Fruit fly (Drosophila melanogaster) whole organism, prepupa: ENCODE data around the gene CG33647.

Source experiments
- Blimp-1 ChIP-seq: fragments of 200-800 bp; sonication (Bioruptor generic); optimal IDR thresholded peaks from 3 replicates; lab custom pipeline; 2017; ENCODE audit warnings: missing biosample characterization, missing genetic modification characterization, mild to moderate bottlenecking, moderate library complexity, missing genetic modification reagents
- CG10631 ChIP-seq: fragments of 200-800 bp; sonication (Bioruptor generic); optimal IDR thresholded peaks from 2 replicates; lab custom pipeline; 2016; ENCODE audit warnings: missing biosample characterization, missing genetic modification characterization
- CG11294 ChIP-seq: fragments of 200-800 bp; sonication (Bioruptor generic); IDR thresholded peaks from 2 replicates; pipeline ENCODE4 v1.3.6; 2022; ENCODE audit warnings: missing biosample characterization, missing genetic modification characterization
- CG11902 ChIP-seq: fragments of 200-800 bp; sonication (Bioruptor generic); optimal IDR thresholded peaks from 3 replicates; lab custom pipeline; 2016; ENCODE audit warnings: missing biosample characterization, missing genetic modification characterization
- CG15336 ChIP-seq: fragments of 200-800 bp; sonication (Bioruptor generic); IDR thresholded peaks from 2 replicates; pipeline ENCODE4 v1.3.6; 2022; ENCODE audit warnings: missing biosample characterization, missing genetic modification characterization
- CG1621 ChIP-seq: fragments of 200-800 bp; sonication (Bioruptor generic); optimal IDR thresholded peaks from 3 replicates; lab custom pipeline; 2018; ENCODE audit warnings: missing biosample characterization, mild to moderate bottlenecking, missing genetic modification characterization
- CG16779 ChIP-seq: fragments of 200-800 bp; sonication (Bioruptor generic); optimal IDR thresholded peaks from 3 replicates; lab custom pipeline; 2017; ENCODE audit warnings: missing biosample characterization, mild to moderate bottlenecking, missing genetic modification characterization
- CG3032 ChIP-seq: fragments of 200-800 bp; optimal IDR thresholded peaks from 2 replicates; lab custom pipeline; 2019; ENCODE audit warnings: missing biosample characterization, mild to moderate bottlenecking, missing genetic modification characterization, moderate library complexity
- CG32006 ChIP-seq: fragments of 200-800 bp; sonication (Bioruptor generic); optimal IDR thresholded peaks from 3 replicates; lab custom pipeline; 2017; ENCODE audit warnings: missing biosample characterization, mild to moderate bottlenecking, missing genetic modification characterization
- CG3919 ChIP-seq: fragments of 200-800 bp; sonication (Bioruptor generic); optimal IDR thresholded peaks from 3 replicates; lab custom pipeline; 2016; ENCODE audit warnings: missing biosample characterization, missing genetic modification characterization
- CG4318 ChIP-seq: fragments of 200-800 bp; sonication (Bioruptor generic); optimal IDR thresholded peaks from 3 replicates; lab custom pipeline; 2017; ENCODE audit warnings: missing biosample characterization, mild to moderate bottlenecking, missing genetic modification characterization
- CG6163 ChIP-seq: fragments of 200-800 bp; sonication (Bioruptor generic); IDR thresholded peaks from 3 replicates; pipeline ENCODE4 v1.3.6; 2022; ENCODE audit warnings: missing biosample characterization, missing genetic modification characterization
- CG6276 ChIP-seq: fragments of 200-800 bp; sonication (Bioruptor generic); optimal IDR thresholded peaks from 2 replicates; lab custom pipeline; 2017; ENCODE audit warnings: missing biosample characterization, mild to moderate bottlenecking, missing genetic modification characterization
- CG6808 ChIP-seq: fragments of 200-800 bp; sonication (Bioruptor generic); optimal IDR thresholded peaks from 3 replicates; lab custom pipeline; 2017; ENCODE audit warnings: missing biosample characterization, missing genetic modification characterization, mild to moderate bottlenecking, moderate library complexity, missing genetic modification reagents
- CG6854 ChIP-seq: fragments of 200-800 bp; sonication (Bioruptor generic); optimal IDR thresholded peaks from 2 replicates; lab custom pipeline; 2017; ENCODE audit warnings: missing biosample characterization, mild to moderate bottlenecking, missing genetic modification characterization
- CG7368 ChIP-seq: fragments of 200-800 bp; sonication (Bioruptor generic); optimal IDR thresholded peaks from 3 replicates; lab custom pipeline; 2016; ENCODE audit warnings: missing biosample characterization, missing genetic modification characterization
- CG8119 ChIP-seq: fragments of 200-800 bp; sonication (Bioruptor generic); IDR thresholded peaks from 3 replicates; pipeline ENCODE4 v1.3.6; 2022; ENCODE audit warnings: missing biosample characterization, missing genetic modification characterization
- CG8319 ChIP-seq: fragments of 200-800 bp; sonication (Bioruptor generic); optimal IDR thresholded peaks from 3 replicates; lab custom pipeline; 2016; ENCODE audit warnings: missing biosample characterization, missing genetic modification characterization
- CG8632 ChIP-seq: fragments of 200-800 bp; sonication (Bioruptor generic); optimal IDR thresholded peaks from 3 replicates; lab custom pipeline; 2016; ENCODE audit warnings: missing biosample characterization, missing genetic modification characterization
- CG9139 ChIP-seq: fragments of 200-800 bp; sonication (Bioruptor generic); optimal IDR thresholded peaks from 3 replicates; lab custom pipeline; 2017; ENCODE audit warnings: missing biosample characterization, mild to moderate bottlenecking, missing genetic modification characterization
- Eip75B ChIP-seq: fragments of 200-800 bp; sonication (Bioruptor generic); optimal IDR thresholded peaks from 3 replicates; lab custom pipeline; 2016; ENCODE audit warnings: missing biosample characterization, missing genetic modification characterization
- Ets96B ChIP-seq: fragments of 200-800 bp; optimal IDR thresholded peaks from 2 replicates; lab custom pipeline; 2019; ENCODE audit warnings: missing biosample characterization, mild to moderate bottlenecking, missing genetic modification characterization, moderate library complexity
- Hr38 ChIP-seq: sonication (Bioruptor generic); optimal IDR thresholded peaks from 2 replicates; lab custom pipeline; 2016; ENCODE audit warnings: missing biosample characterization, missing genetic modification characterization
- Hr39 ChIP-seq: fragments of 200-800 bp; sonication (Bioruptor generic); optimal IDR thresholded peaks from 2 replicates; lab custom pipeline; 2016; ENCODE audit warnings: missing biosample characterization, missing genetic modification characterization
- Hr4 ChIP-seq: fragments of 200-800 bp; sonication (Bioruptor generic); optimal IDR thresholded peaks from 3 replicates; lab custom pipeline; 2016; ENCODE audit warnings: missing biosample characterization, missing genetic modification characterization
- Lpt ChIP-seq: fragments of 200-800 bp; sonication (Bioruptor generic); optimal IDR thresholded peaks from 3 replicates; lab custom pipeline; 2016; ENCODE audit warnings: missing biosample characterization, missing genetic modification characterization
- Met ChIP-seq: fragments of 200-800 bp; sonication (Bioruptor generic); optimal IDR thresholded peaks from 3 replicates; lab custom pipeline; 2016; ENCODE audit warnings: missing biosample characterization, missing genetic modification characterization
- OdsH ChIP-seq: fragments of 200-800 bp; sonication (Bioruptor generic); optimal IDR thresholded peaks from 3 replicates; lab custom pipeline; 2016; ENCODE audit warnings: missing biosample characterization, missing genetic modification characterization
- Smox ChIP-seq: fragments of 200-800 bp; sonication (Bioruptor generic); optimal IDR thresholded peaks from 3 replicates; lab custom pipeline; 2016; ENCODE audit warnings: missing biosample characterization, missing genetic modification characterization
- Sox14 ChIP-seq: fragments of 200-800 bp; sonication (Bioruptor generic); optimal IDR thresholded peaks from 3 replicates; lab custom pipeline; 2016; ENCODE audit warnings: missing biosample characterization, missing genetic modification characterization
- Sox15 ChIP-seq: fragments of 200-800 bp; sonication (Bioruptor generic); optimal IDR thresholded peaks from 3 replicates; lab custom pipeline; 2016; ENCODE audit warnings: missing biosample characterization, missing genetic modification characterization
- achi ChIP-seq: fragments of 200-800 bp; sonication (Bioruptor generic); optimal IDR thresholded peaks from 3 replicates; lab custom pipeline; 2016; ENCODE audit warnings: missing biosample characterization, missing genetic modification characterization
- acj6 ChIP-seq: fragments of 200-800 bp; sonication (Bioruptor generic); optimal IDR thresholded peaks from 3 replicates; lab custom pipeline; 2016; ENCODE audit warnings: missing biosample characterization, missing genetic modification characterization
- cyc ChIP-seq: fragments of 200-800 bp; sonication (Bioruptor generic); optimal IDR thresholded peaks from 3 replicates; lab custom pipeline; 2016; ENCODE audit warnings: missing biosample characterization, missing genetic modification characterization
- dac ChIP-seq: fragments of 200-800 bp; sonication (Bioruptor generic); optimal IDR thresholded peaks from 2 replicates; lab custom pipeline; 2017; ENCODE audit warnings: missing biosample characterization, mild to moderate bottlenecking, missing genetic modification characterization
- dsx ChIP-seq: fragments of 200-800 bp; optimal IDR thresholded peaks from 3 replicates; lab custom pipeline; 2019; ENCODE audit warnings: missing biosample characterization, mild to moderate bottlenecking, missing genetic modification characterization, moderate library complexity; ENCODE audit not compliant: poor library complexity, severe bottlenecking
- eg ChIP-seq: fragments of 200-800 bp; sonication (Bioruptor generic); IDR thresholded peaks from 3 replicates; pipeline ENCODE4 v1.3.6; 2022; ENCODE audit warnings: missing biosample characterization, missing genetic modification characterization
- fd85E ChIP-seq: fragments of 200-800 bp; sonication (Bioruptor generic); optimal IDR thresholded peaks from 3 replicates; lab custom pipeline; 2016; ENCODE audit warnings: missing biosample characterization, missing genetic modification characterization
- fkh ChIP-seq: fragments of 200-800 bp; sonication (Bioruptor generic); optimal IDR thresholded peaks from 3 replicates; lab custom pipeline; 2017; ENCODE audit warnings: missing biosample characterization, mild to moderate bottlenecking, missing genetic modification characterization, moderate library complexity
- lz ChIP-seq: fragments of 200-800 bp; sonication (Bioruptor generic); optimal IDR thresholded peaks from 3 replicates; lab custom pipeline; 2016; ENCODE audit warnings: missing biosample characterization, missing genetic modification characterization
- pdm3 ChIP-seq: fragments of 200-800 bp; sonication (Bioruptor generic); optimal IDR thresholded peaks from 3 replicates; lab custom pipeline; 2016; ENCODE audit warnings: missing biosample characterization, missing genetic modification characterization
- salr ChIP-seq, 2 experiments: fragments of 200-800 bp; sonication (Bioruptor generic); optimal IDR thresholded peaks; 3 replicates each; lab custom pipeline; 2016 to 2018; ENCODE audit warnings: missing biosample characterization in 2 of 2, missing genetic modification characterization in 2 of 2, mild to moderate bottlenecking in 1 of 2
- svp ChIP-seq: fragments of 200-800 bp; sonication (Bioruptor generic); peaks from one replicate; lab custom pipeline; 2016; ENCODE audit warnings: missing biosample characterization, missing genetic modification characterization
- topi ChIP-seq: fragments of 200-800 bp; sonication (Bioruptor generic); optimal IDR thresholded peaks from 3 replicates; lab custom pipeline; 2016; ENCODE audit warnings: missing biosample characterization, missing genetic modification characterization
- vri ChIP-seq: fragments of 200-800 bp; sonication (Bioruptor generic); optimal IDR thresholded peaks from 3 replicates; lab custom pipeline; 2016; ENCODE audit warnings: missing biosample characterization, mild to moderate bottlenecking, missing genetic modification characterization

Gene CG33647

DNA sequence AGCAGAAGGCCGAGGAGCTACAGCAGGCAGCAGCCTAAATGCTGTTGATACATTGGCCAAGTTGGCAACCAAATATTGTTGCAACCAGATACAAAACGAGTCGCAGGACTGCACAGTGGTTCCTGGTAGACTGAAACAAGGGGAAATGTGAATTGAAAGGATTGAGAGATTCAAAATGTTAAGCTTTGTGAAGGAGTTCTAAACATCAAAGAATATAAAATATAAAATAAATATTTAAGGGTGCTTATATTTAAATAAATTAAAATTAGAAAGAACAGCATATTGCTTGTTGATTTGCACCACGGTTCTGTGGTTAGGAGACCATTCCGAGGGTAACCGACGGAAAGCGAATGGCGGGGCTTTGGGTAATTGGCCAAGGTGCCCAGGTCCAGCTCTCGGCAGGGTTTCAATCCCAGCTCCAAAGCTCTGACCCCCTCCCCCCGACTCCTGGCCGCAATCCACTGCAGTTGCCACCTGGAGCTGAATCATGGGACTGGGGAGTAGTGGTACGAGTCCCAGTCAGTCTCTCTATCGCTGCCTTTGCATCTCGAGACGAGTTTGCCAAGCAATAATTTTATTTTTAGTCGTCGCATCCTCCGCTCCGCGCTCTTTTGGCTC, 42.0 kb upstream of the CG33647 start (continued):
- TF ChIP-seq dac (GFP tag; lab: Kevin White, UChicago) (peak; percentile 82), acj6 (GFP tag; lab: Kevin White, UChicago) (peak; percentile 96), CG8319 (GFP tag; lab: Kevin White, UChicago) (peak; percentile 76), Lpt (GFP tag; lab: Kevin White, UChicago) (peak; percentile 86), CG10631 (peak; percentile 96), CG11294 (GFP tag; lab: Robert Waterston, UW) (peak; percentile 73), dsx (GFP tag; lab: Kevin White, UChicago) (peak; percentile 95), Sox14 (GFP tag; lab: Kevin White, UChicago) (peak; percentile 89), Met (peak; percentile 91), svp (GFP tag; lab: Kevin White, UChicago) (peak; percentile 91), CG6163 (GFP tag; lab: Robert Waterston, UW) (peak; percentile 91), CG16779 (tag; lab: Kevin White, UChicago) (peak; percentile 88), CG15336 (GFP tag; lab: Robert Waterston, UW) (peak; percentile 96), CG4318 (GFP tag; lab: Kevin White, UChicago) (peak; percentile 90), CG11902 (peak; percentile 83), Eip75B (GFP tag; lab: Kevin White, UChicago) (peak; percentile 83), achi (peak; percentile 95), fkh (no peak), CG6854 (GFP tag; lab: Kevin White, UChicago) (peak; percentile 85), CG6808 (peak; percentile 89), Smox (GFP tag; lab: Kevin White, UChicago) (peak; percentile 87), salr (GFP tag; optimal IDR thresholded peaks at IDR 0.05; lab: Kevin White, UChicago) (peak; percentile 85 to 86), CG8632 (GFP tag; lab: Kevin White, UChicago) (peak; percentile 96), eg (peak; percentile 90), Hr38 (GFP tag; lab: Kevin White, UChicago) (no peak), CG32006 (GFP tag; lab: Kevin White, UChicago) (peak; percentile 94), Hr39 (GFP tag; lab: Kevin White, UChicago) (peak; percentile 81), CG1621 (peak; percentile 91), Hr4 (GFP tag; lab: Kevin White, UChicago) (peak; percentile 86), vri (GFP tag; lab: Kevin White, UChicago) (peak; percentile 91), fd85E (GFP tag; lab: Kevin White, UChicago) (peak; percentile 73), CG3032 (peak; percentile 90), Blimp-1 (GFP tag; lab: Kevin White, UChicago) (peak; percentile 88), OdsH (peak; percentile 94), topi (peak; percentile 88)

DNA sequence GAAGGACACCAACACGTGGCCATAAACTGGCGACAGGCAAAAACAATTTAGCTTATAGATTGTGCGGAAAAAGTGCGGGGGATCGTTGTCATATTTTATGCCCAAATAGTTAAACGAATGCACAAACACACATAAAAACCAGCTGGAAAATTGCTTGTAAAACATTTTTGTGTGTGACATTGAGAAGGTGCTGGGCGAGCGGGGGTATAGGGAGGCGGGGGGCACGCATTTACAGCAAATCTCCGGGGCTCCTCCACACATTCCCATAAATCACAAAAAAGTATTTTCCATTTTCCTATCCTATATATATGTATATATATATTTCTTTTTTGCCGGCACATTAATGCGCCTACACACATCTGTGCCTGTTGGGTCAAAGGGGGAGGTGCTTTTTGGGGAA, 40.0 kb upstream of the CG33647 start:
- TF ChIP-seq CG4318 (GFP tag; lab: Kevin White, UChicago) = no peak
- no peak for TF ChIP-seq CG9139 (GFP tag; lab: Kevin White, UChicago)
- TF ChIP-seq dac (GFP tag; lab: Kevin White, UChicago) = no peak
- TF ChIP-seq lz (GFP tag; lab: Kevin White, UChicago) = no peak

DNA sequence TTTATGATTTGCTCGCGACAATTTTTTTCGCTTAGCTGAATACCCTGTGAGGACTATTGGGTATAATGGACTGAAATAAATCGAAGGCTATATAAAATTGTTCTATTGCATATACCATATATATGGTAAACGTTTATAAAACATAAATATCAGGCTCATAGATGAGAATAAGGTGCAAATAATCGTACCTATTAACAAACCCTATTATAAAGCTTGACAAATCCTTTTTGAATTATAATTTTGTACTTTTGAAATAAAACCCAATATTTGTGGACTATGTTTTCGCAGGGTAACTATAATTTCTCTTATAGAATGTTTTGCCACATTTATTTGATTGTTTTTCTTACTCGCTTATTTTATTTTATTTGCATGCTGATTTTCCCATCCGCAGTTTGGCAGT, 39.5 kb upstream of the CG33647 start:
- TF ChIP-seq dac (GFP tag; lab: Kevin White, UChicago) (no peak), CG8319 (GFP tag; lab: Kevin White, UChicago) (no peak), Sox15 (GFP tag; lab: Kevin White, UChicago) (no peak), eg (no peak), vri (GFP tag; lab: Kevin White, UChicago) (no peak), fkh (no peak), CG6163 (GFP tag; lab: Robert Waterston, UW) (no peak), CG6854 (GFP tag; lab: Kevin White, UChicago) (no peak), pdm3 (GFP tag; lab: Kevin White, UChicago) (peak; percentile 27), Smox (GFP tag; lab: Kevin White, UChicago) (no peak), OdsH (peak; percentile 26), lz (GFP tag; lab: Kevin White, UChicago) (no peak), CG6808 (no peak), dsx (GFP tag; lab: Kevin White, UChicago) (no peak), achi (peak; percentile 22), topi (no peak), CG7368 (GFP tag; lab: Kevin White, UChicago) (no peak), CG8119 (GFP tag; lab: Robert Waterston, UW) (peak; percentile 63; the same call in 2 of the 3 replicates), CG9139 (GFP tag; lab: Kevin White, UChicago) (no peak), cyc (GFP tag; lab: Kevin White, UChicago) (no peak), CG32006 (GFP tag; lab: Kevin White, UChicago) (peak; percentile 77), CG6276 (GFP tag; lab: Kevin White, UChicago) (peak; percentile 45), CG3919 (GFP tag; lab: Kevin White, UChicago) (peak; percentile 14), Ets96B (tag; lab: Kevin White, UChicago) (peak; percentile 12), CG15336 (GFP tag; lab: Robert Waterston, UW) (peak; percentile 37; the same call in 1 of the 2 replicates), CG8632 (GFP tag; lab: Kevin White, UChicago) (no peak), Blimp-1 (GFP tag; lab: Kevin White, UChicago) (no peak), fd85E (GFP tag; lab: Kevin White, UChicago) (no peak)
